Fruit fly (Drosophila melanogaster) whole organism, adult: Measurements from ENCODE around the gene CG15539.

Experiments used
- CG11617 ChIP-seq: fragments of 200-800 bp; sonication (Bioruptor generic); optimal IDR thresholded peaks from 2 replicates; lab custom pipeline; 2017; ENCODE audit warnings: mild to moderate bottlenecking, missing biosample characterization, missing genetic modification reagents, missing genetic modification characterization
- CG5204 ChIP-seq: fragments of 200-800 bp; sonication (Bioruptor generic); optimal IDR thresholded peaks from 2 replicates; lab custom pipeline; 2016; ENCODE audit warnings: missing biosample characterization, missing genetic modification characterization
- Clk ChIP-seq: fragments of 200-800 bp; sonication (Bioruptor generic); optimal IDR thresholded peaks from 2 replicates; lab custom pipeline; 2017; ENCODE audit warnings: missing biosample characterization, missing genetic modification characterization
- tj ChIP-seq: fragments of 200-800 bp; sonication (Bioruptor generic); optimal IDR thresholded peaks from 3 replicates; lab custom pipeline; 2017; ENCODE audit warnings: missing biosample characterization, mild to moderate bottlenecking, missing genetic modification characterization, moderate library complexity

DNA sequence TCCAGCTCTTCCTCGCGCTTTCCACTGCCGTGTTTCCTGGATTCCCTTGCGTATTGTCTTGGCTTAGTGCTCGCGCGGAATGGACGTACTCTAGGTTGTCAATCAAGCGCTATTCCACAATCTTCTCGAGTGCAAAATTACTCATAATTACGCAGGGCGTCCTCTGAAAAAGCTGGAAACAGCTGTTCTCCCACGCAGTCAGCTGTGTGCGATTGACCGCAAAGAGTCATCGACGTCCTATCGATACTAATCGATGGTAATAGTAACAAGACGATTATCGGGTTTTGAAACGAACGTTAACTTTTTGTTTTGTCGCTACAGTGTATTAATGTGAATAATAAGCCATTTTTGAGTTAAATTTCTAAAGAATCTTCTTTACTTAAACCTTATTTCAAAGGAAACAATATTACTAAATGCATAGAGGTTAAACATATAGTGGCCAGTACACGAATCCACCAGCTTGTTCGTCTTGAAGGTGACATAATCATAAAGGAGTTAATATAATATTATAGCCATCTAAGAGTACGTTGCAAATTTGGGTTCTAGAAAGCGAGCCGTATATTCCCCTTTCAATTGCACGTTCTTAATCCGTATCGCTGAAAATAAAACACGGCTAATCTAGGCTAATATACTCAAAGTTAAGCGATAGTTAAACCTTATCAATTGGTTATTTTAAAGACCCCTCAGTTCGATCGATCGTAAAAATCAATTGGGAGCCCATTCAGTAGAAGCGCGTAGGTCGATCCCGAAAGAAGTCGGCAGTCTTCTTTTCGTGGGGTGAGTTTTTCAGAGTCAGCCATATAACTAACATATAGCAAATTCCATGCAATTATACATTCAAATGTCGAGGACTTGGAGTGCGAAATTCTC lies 46.5 kb upstream of the CG15539 start, which contains the start of the genes CG2224 and CDase:
- TF ChIP-seq Clk (GFP tag; lab: Kevin White, UChicago) (no peak), CG11617 (GFP tag; lab: Kevin White, UChicago) (no peak), CG5204 (no peak), tj (GFP tag; lab: Kevin White, UChicago) (no peak)
